Fruit fly (Drosophila melanogaster): Measurements from ENCODE around the gene koko.

The koko gene

DNA sequence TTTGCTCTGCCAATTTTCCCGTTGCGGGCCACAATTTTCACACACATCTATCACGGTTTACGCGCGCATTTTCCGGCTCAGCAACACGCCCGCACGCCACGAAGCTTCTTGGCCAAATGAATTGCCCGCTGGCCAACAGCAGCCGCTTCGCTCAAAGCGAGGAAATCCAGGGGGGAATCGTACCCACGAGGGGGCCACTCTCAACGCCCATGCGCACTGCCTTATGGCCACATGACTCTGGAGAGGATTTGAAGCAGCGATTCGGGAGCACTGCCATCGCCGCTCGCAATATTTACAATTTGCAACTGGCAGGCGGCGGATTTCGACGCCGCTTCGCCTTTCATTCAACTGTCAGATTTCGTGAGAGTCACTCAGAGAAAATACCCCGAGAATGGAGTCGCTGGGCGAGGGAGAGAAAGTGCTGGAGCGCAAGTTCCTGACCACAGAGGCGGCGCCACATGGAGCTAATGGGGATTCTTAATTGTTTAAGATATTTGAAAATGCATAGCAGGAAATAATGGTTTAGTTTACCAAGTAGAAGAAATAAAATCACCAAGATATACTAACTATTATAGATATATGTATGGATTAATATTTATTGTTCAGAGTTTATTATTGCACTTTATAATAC lies 42.1 kb upstream of the koko start, which contains the start of gene CG15803 (continued):
- TF ChIP-seq CG7556 (GFP tag; optimal IDR thresholded peaks at IDR 0.05) (no peak), CG34422 (GFP tag; IDR thresholded peaks at IDR 0.05) (0 out of 3 replicates have a peak, but pooled peaks have one; percentile 38), D19A (tag; optimal IDR thresholded peaks at IDR 0.05) (no peak), CG10274 (GFP tag; optimal IDR thresholded peaks at IDR 0.05) (no peak), Awh (GFP tag; IDR thresholded peaks at IDR 0.05) (no peak), CG2116 (GFP tag; optimal IDR thresholded peaks at IDR 0.05) (no peak), jing (GFP tag; optimal IDR thresholded peaks at IDR 0.05) (no peak), shn (GFP tag; optimal IDR thresholded peaks at IDR 0.05) (no peak), H15 (GFP tag; IDR thresholded peaks at IDR 0.05) (no peak), slp2 (GFP tag; optimal IDR thresholded peaks at IDR 0.05) (no peak), CG9817 (tag; optimal IDR thresholded peaks at IDR 0.05) (no peak), CG8359 (GFP tag; optimal IDR thresholded peaks at IDR 0.05; ENCODE audit: borderline replicate concordance) (no peak), CG4360 (GFP tag; IDR thresholded peaks at IDR 0.05) (no peak), salm (tag; optimal IDR thresholded peaks at IDR 0.05) (no peak), zen2 (GFP tag; IDR thresholded peaks at IDR 0.05; ENCODE audit: partially characterized antibody) (peak; percentile 41; the same call in 1 of the 3 replicates), dmrt11E (tag; optimal IDR thresholded peaks at IDR 0.05) (no peak), ERR (GFP tag; optimal IDR thresholded peaks at IDR 0.05) (no peak), hbn (GFP tag; IDR thresholded peaks at IDR 0.05; ENCODE audit: partially characterized antibody) (no peak), Gsc (GFP tag; IDR thresholded peaks at IDR 0.05) (no peak), Nf-YC (tag; optimal IDR thresholded peaks at IDR 0.05) (no peak), nau (GFP tag; optimal IDR thresholded peaks at IDR 0.05) (no peak), ken (GFP tag; IDR thresholded peaks at IDR 0.05) (no peak), CG8290 (GFP tag; optimal IDR thresholded peaks at IDR 0.05) (no peak), CG8290 (tag; optimal IDR thresholded peaks at IDR 0.05) (no peak), gem (tag; optimal IDR thresholded peaks at IDR 0.05) (peak; percentile 30), CG6272 (GFP tag; IDR thresholded peaks at IDR 0.05) (no peak), Asciz (GFP tag; optimal IDR thresholded peaks at IDR 0.05) (no peak), unpg (GFP tag; optimal IDR thresholded peaks at IDR 0.05) (no peak), amos (GFP tag; IDR thresholded peaks at IDR 0.05; ENCODE audit: partially characterized antibody) (no peak; the same call in 1 of the 2 replicates), CG9932 (GFP tag; IDR thresholded peaks at IDR 0.05) (peak; percentile 37; the same call in 1 of the 2 replicates), lilli (GFP tag; optimal IDR thresholded peaks at IDR 0.05) (peak; percentile 24), jumu (GFP tag; optimal IDR thresholded peaks at IDR 0.05) (no peak), az2 (GFP tag; optimal IDR thresholded peaks at IDR 0.05) (no peak), gsb (GFP tag; IDR thresholded peaks at IDR 0.05) (no peak), Spps (tag; optimal IDR thresholded peaks at IDR 0.05) (no peak), CG9797 (GFP tag; optimal IDR thresholded peaks at IDR 0.05) (no peak), CG13775 (GFP tag; optimal IDR thresholded peaks at IDR 0.05) (no peak), Usf (GFP tag; optimal IDR thresholded peaks at IDR 0.05) (no peak), CG17829 (tag; optimal IDR thresholded peaks at IDR 0.05) (no peak), sens (GFP tag) (no peak), gcm2 (GFP tag; optimal IDR thresholded peaks at IDR 0.05) (no peak), CG15073 (GFP tag; optimal IDR thresholded peaks at IDR 0.05) (no peak), dmrt99B (tag; optimal IDR thresholded peaks at IDR 0.05) (peak; percentile 8), CG12659 (GFP tag; optimal IDR thresholded peaks at IDR 0.05) (no peak), cato (GFP tag; optimal IDR thresholded peaks at IDR 0.05; ENCODE audit: borderline replicate concordance) (no peak), bigmax (GFP tag; optimal IDR thresholded peaks at IDR 0.05) (no peak), CG17912 (GFP tag; optimal IDR thresholded peaks at IDR 0.05) (no peak), CG15479 (GFP tag; optimal IDR thresholded peaks at IDR 0.05) (no peak), MBD-R2 (GFP tag; IDR thresholded peaks at IDR 0.05) (0 out of 2 replicates have a peak, but pooled peaks have one; percentile 5), Ptx1 (GFP tag; IDR thresholded peaks at IDR 0.05) (no peak), ac (GFP tag; optimal IDR thresholded peaks at IDR 0.05) (no peak)
